Worm (Caenorhabditis elegans): ENCODE measurements around the gene B0035.22.
A peak's percentile ranks its signal among the peaks of the same experiment; 100 is the strongest.

The B0035.22 gene

DNA sequence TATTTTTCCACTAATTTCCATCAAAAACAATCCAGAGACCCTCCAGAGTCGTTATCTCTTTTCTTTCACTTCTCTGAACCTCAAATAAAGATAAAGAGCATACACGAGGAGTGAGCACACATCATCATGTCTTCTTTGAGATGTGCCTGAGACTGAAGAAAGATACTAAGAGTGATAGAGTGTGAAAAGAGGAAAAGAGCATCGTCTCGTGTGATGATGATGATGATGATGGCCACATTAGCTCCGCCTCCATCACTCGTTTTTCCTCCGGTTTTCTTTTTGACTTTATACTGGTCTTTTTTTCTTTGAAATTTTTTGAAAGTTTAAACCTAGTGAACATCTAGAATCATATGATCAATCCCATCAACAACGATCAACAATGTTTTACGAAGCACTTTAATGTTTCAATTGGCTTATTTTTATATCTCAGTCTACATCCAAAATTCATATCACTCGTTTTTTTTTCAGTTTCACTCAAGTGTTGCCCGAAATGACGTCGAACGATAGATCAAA, 39.0 kb downstream of the B0035.22 start, which contains the start of gene T01G1.2:
T01G1.2 (plus strand) TSS at position 463 of the 513 bp plus-strand sequence.
- TF ChIP-seq ceh-83 (GFP tag; optimal IDR thresholded peaks at IDR 0.05) (no peak), unc-120 (tag; optimal IDR thresholded peaks at IDR 0.05; ENCODE audit: poor library complexity, severe bottlenecking) (peak; percentile 83), unc-62 (GFP tag; optimal IDR thresholded peaks at IDR 0.05) (peak; percentile 55)

DNA sequence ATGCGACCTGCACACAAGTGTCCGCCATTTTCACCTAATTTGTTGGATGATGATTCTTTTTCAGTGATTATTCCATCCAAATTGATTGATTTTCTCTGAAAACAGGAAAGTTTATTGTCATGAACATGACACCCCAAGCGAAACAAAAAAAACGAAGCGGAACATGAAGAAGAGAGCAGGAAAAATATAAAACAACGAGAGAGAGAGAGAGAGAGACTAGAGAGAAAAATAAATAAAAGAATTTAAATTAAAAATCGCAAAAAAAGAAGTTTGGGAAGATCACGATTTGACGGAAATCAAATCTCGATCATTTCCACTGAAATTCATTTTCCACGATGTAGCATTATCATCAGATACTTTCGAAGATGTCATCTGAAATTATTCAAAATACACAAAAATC, 44.8 kb downstream of the B0035.22 start, which contains the start of gene klp-12:
klp-12 (minus strand) TSS at position 101 of the 400 bp plus-strand sequence.
- TF ChIP-seq lsy-2 (tag; optimal IDR thresholded peaks at IDR 0.05), result no peak
- no peak for TF ChIP-seq flh-1 (GFP tag; optimal IDR thresholded peaks at IDR 0.05)
- no peak for TF ChIP-seq ces-1 (GFP tag; optimal IDR thresholded peaks at IDR 0.05)
- no peak for TF ChIP-seq ceh-83 (GFP tag; optimal IDR thresholded peaks at IDR 0.05)
- no peak for TF ChIP-seq zip-8 (tag; optimal IDR thresholded peaks at IDR 0.05)
- TF ChIP-seq lin-13 (tag; optimal IDR thresholded peaks at IDR 0.05), result no peak
- no peak for TF ChIP-seq ham-2 (GFP tag; optimal IDR thresholded peaks at IDR 0.05)
- no peak for TF ChIP-seq nhr-237 (tag; optimal IDR thresholded peaks at IDR 0.05)
- no peak for TF ChIP-seq sptf-1 (tag; optimal IDR thresholded peaks at IDR 0.05)
- TF ChIP-seq mls-2 (tag; optimal IDR thresholded peaks at IDR 0.05), result no peak
- TF ChIP-seq drap-1 (GFP tag; optimal IDR thresholded peaks at IDR 0.05), result no peak
- TF ChIP-seq ceh-43 (GFP tag; optimal IDR thresholded peaks at IDR 0.05), result no peak

DNA sequence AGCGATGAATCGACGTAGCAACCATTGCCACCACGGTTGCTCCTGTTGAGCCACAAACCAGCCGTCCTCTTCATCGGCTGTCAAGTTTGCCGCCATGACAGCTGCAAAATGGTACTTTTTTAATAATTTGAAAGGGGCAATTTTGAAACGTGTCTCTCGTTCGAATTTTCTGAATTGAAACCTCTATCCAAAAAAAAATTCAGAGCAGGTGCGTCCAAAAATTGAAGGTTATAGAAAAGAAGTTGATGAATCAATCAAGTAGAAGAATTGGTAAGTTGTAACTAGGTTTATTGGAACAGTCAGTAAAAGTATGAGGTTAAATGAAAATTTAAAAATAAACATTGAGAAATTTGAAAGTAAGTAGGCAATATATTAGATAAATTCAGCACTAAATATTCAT, 46.5 kb downstream of the B0035.22 start, which contains the start of gene T01G1.4:
T01G1.4 (minus strand) TSS at position 101 of the 400 bp plus-strand sequence.
- TF ChIP-seq ceh-39 (tag; optimal IDR thresholded peaks at IDR 0.05) (no peak), nhr-28 (tag; optimal IDR thresholded peaks at IDR 0.05) (no peak), snpc-4 (tag; optimal IDR thresholded peaks at IDR 0.05) (no peak), cnd-1 (tag; optimal IDR thresholded peaks at IDR 0.05) (no peak), sptf-1 (tag; optimal IDR thresholded peaks at IDR 0.05) (no peak), bed-3 (GFP tag; optimal IDR thresholded peaks at IDR 0.05) (no peak), ces-1 (GFP tag; optimal IDR thresholded peaks at IDR 0.05) (no peak), ceh-83 (GFP tag; optimal IDR thresholded peaks at IDR 0.05) (no peak), ceh-43 (GFP tag; optimal IDR thresholded peaks at IDR 0.05) (no peak), mls-2 (tag; optimal IDR thresholded peaks at IDR 0.05) (no peak), lin-32 (GFP tag; optimal IDR thresholded peaks at IDR 0.05) (no peak), elt-1 (tag; optimal IDR thresholded peaks at IDR 0.05; ENCODE audit: borderline replicate concordance, insufficient read depth) (no peak), nhr-237 (tag; optimal IDR thresholded peaks at IDR 0.05) (no peak)

DNA sequence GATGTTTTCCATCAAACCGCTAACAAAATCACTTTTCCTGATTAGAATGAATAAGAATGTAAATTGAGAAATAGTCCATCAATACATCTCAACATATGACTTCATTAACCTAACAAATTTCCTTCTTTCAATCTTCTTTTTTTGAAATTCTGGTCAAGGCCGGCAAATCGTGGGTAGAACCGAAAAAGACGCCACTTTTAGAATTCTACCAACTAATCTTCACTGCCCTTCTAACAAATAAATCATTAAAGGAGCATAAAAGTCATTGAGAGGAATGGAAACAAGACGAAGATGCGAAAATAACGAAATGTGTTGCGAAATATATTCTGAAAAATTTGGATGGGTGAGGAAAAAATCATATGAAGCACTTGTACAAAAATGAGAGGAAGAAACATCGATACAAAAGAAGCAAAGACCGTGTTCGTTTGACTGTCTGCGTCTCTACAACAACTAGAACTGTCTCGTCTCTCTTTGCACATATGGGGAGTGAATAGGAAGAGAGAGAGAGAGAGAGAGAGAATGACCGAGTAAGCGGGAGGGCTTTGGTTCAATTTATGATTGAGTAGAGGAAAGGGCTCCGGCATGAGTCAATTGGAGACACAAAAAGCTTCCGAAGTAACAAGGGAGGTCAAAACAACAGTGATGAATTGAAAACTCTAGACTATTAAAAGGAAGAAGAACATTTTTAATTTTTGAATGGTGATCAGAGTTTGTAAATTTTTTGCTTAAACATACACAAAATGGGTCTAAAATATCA, 49.0 kb downstream of the B0035.22 start:
- TF ChIP-seq sptf-1 (tag; optimal IDR thresholded peaks at IDR 0.05), result no peak
- no peak for TF ChIP-seq unc-39 (tag; optimal IDR thresholded peaks at IDR 0.05)
- TF ChIP-seq elt-3 (tag; optimal IDR thresholded peaks at IDR 0.05), result no peak
- TF ChIP-seq ceh-39 (tag; optimal IDR thresholded peaks at IDR 0.05), result no peak
- TF ChIP-seq ces-1 (GFP tag; optimal IDR thresholded peaks at IDR 0.05), result peak; percentile 35
- no peak for TF ChIP-seq bed-3 (GFP tag; optimal IDR thresholded peaks at IDR 0.05)
- TF ChIP-seq M03D4.4 (tag; optimal IDR thresholded peaks at IDR 0.05), result no peak
- peak; percentile 59 for TF ChIP-seq ham-2 (GFP tag; optimal IDR thresholded peaks at IDR 0.05)

Data from whole organism, mixed stage, embryonic.